Worm (Caenorhabditis elegans) whole organism, early embryonic: Measurements from ENCODE around the gene cyp-35A4.

Source experiments
- B0310.2 ChIP-seq: sonication (generic microtip); optimal IDR thresholded peaks from 2 replicates; lab custom pipeline; 2016; ENCODE audit warnings: mild to moderate bottlenecking, missing genetic modification characterization, missing compliant biosample characterization
- F13C5.2 ChIP-seq: sonication (generic microtip); optimal IDR thresholded peaks from 2 replicates; lab custom pipeline; 2017; ENCODE audit warnings: mild to moderate bottlenecking, missing genetic modification characterization, inconsistent platforms, missing compliant biosample characterization
- aly-1 ChIP-seq: sonication (generic microtip); optimal IDR thresholded peaks from 2 replicates; lab custom pipeline; 2016; ENCODE audit warnings: missing genetic modification characterization, missing compliant biosample characterization
- ama-1 ChIP-seq: fragments of 150-350 bp; optimal IDR thresholded peaks from 2 replicates; lab custom pipeline; 2014
- ceh-13 ChIP-seq: fragments of 200-800 bp; sonication (Bioruptor generic); optimal IDR thresholded peaks from 2 replicates; lab custom pipeline; 2018; ENCODE audit warnings: mild to moderate bottlenecking, missing genetic modification characterization, missing compliant biosample characterization
- ceh-36 ChIP-seq: sonication (generic microtip); optimal IDR thresholded peaks from 2 replicates; lab custom pipeline; 2016; ENCODE audit warnings: missing genetic modification characterization, inconsistent platforms, missing compliant biosample characterization
- ets-7 ChIP-seq: sonication (generic microtip); optimal IDR thresholded peaks from 2 replicates; lab custom pipeline; 2016; ENCODE audit warnings: missing genotype, missing genetic modification characterization, missing compliant biosample characterization
- flt-1 ChIP-seq: fragments of 200-800 bp; sonication (Bioruptor generic); IDR thresholded peaks from 2 replicates; pipeline ENCODE4 v1.3.6; 2022; ENCODE audit warnings: missing genetic modification characterization, missing compliant biosample characterization
- hmbx-1 ChIP-seq: sonication (generic microtip); optimal IDR thresholded peaks from 2 replicates; lab custom pipeline; 2016; ENCODE audit warnings: mild to moderate bottlenecking, missing genetic modification characterization, missing compliant biosample characterization
- hmg-4 ChIP-seq: fragments of 200-800 bp; sonication (Bioruptor generic); optimal IDR thresholded peaks from 2 replicates; lab custom pipeline; 2018; ENCODE audit warnings: mild to moderate bottlenecking, missing genetic modification characterization, missing compliant biosample characterization
- hnd-1 ChIP-seq: sonication (generic microtip); optimal IDR thresholded peaks from 2 replicates; lab custom pipeline; 2016; ENCODE audit warnings: missing genetic modification characterization, missing compliant biosample characterization
- pes-1 ChIP-seq: fragments of 200-800 bp; sonication (Bioruptor generic); IDR thresholded peaks from 2 replicates; pipeline ENCODE4 v1.3.6; 2022; ENCODE audit warnings: missing genetic modification reagents, missing genetic modification characterization, missing compliant biosample characterization
- scrt-1 ChIP-seq: fragments of 200-800 bp; sonication (Bioruptor generic); IDR thresholded peaks from 2 replicates; pipeline ENCODE4 v1.3.6; 2022; ENCODE audit warnings: missing genetic modification characterization, missing compliant biosample characterization
- sea-1 ChIP-seq: fragments of 200-800 bp; sonication (Bioruptor generic); conservative IDR thresholded peaks from 2 replicates; pipeline ENCODE4 v1.3.6; 2022; ENCODE audit warnings: missing genetic modification characterization, missing compliant biosample characterization
- tbx-11 ChIP-seq: fragments of 200-800 bp; sonication (Bioruptor generic); IDR thresholded peaks from 2 replicates; pipeline ENCODE4 v1.3.6; 2022; ENCODE audit warnings: missing genetic modification characterization, missing compliant biosample characterization
- tbx-37 ChIP-seq: fragments of 200-800 bp; sonication (Bioruptor generic); conservative IDR thresholded peaks from 2 replicates; pipeline ENCODE4 v1.3.6; 2022; ENCODE audit warnings: missing genetic modification reagents, missing genetic modification characterization, missing compliant biosample characterization
- tra-4 ChIP-seq: sonication (generic microtip); optimal IDR thresholded peaks from 2 replicates; lab custom pipeline; 2017; ENCODE audit warnings: missing genetic modification characterization, missing compliant biosample characterization

cyp-35A4 gene

ce11 chrV:4043632-4044031, 12.2 kb downstream of the cyp-35A4 start, which contains the start of gene phat-3:
phat-3 (plus strand) TSS chrV:4043932.
- TF ChIP-seq aly-1 (tag; lab: Kevin White, UChicago) (no peak), ets-7 (tag; lab: Kevin White, UChicago) (no peak)

- no peak for TF ChIP-seq tbx-37 (GFP tag; lab: Robert Waterston, UW)
- TF ChIP-seq scrt-1 = no peak
- TF ChIP-seq hnd-1 = no peak
- no peak for TF ChIP-seq F13C5.2 (tag; lab: Kevin White, UChicago)
- no peak for TF ChIP-seq ceh-36 (tag; lab: Kevin White, UChicago)
- TF ChIP-seq flt-1 (GFP tag; lab: Robert Waterston, UW) = no peak
- no peak for TF ChIP-seq aly-1 (tag; lab: Kevin White, UChicago)
- no peak for TF ChIP-seq ama-1 (lab: Kevin White, UChicago)
- no peak for TF ChIP-seq hmbx-1 (tag; lab: Kevin White, UChicago)
Measured at ce11 chrV:4046122-4046521, 14.7 kb downstream of the cyp-35A4 start, which contains the start of gene phat-7. phat-7 (plus strand) TSS chrV:4046422.

- TF ChIP-seq B0310.2 (tag; lab: Kevin White, UChicago) (no peak), tra-4 (no peak), ama-1 (lab: Kevin White, UChicago) (no peak), ceh-13 (GFP tag; lab: Kevin White, UChicago) (no peak), ets-7 (tag; lab: Kevin White, UChicago) (no peak), hmbx-1 (tag; lab: Kevin White, UChicago) (no peak), hmg-4 (GFP tag; lab: Kevin White, UChicago) (no peak), tbx-37 (GFP tag; lab: Robert Waterston, UW) (no peak), sea-1 (GFP tag; lab: Robert Waterston, UW) (no peak), flt-1 (GFP tag; lab: Robert Waterston, UW) (no peak), scrt-1 (no peak), pes-1 (GFP tag; lab: Robert Waterston, UW) (no peak), hnd-1 (no peak), ceh-36 (tag; lab: Kevin White, UChicago) (no peak), aly-1 (tag; lab: Kevin White, UChicago) (no peak), tbx-11 (GFP tag; lab: Robert Waterston, UW) (no peak), F13C5.2 (tag; lab: Kevin White, UChicago) (no peak)
Measured at ce11 chrV:4047541-4047940, 16.1 kb downstream of the cyp-35A4 start, which contains the start of gene srh-169. srh-169 (plus strand) TSS chrV:4047841.

ce11 chrV:4055025-4055424, 23.6 kb downstream of the cyp-35A4 start, which contains the start of gene djr-1.2:
djr-1.2 (minus strand) TSS chrV:4055125.
- TF ChIP-seq aly-1 (tag; lab: Kevin White, UChicago) = no peak
- TF ChIP-seq ceh-13 (GFP tag; lab: Kevin White, UChicago) = no peak
- TF ChIP-seq tbx-37 (GFP tag; lab: Robert Waterston, UW) = no peak
- TF ChIP-seq sea-1 (GFP tag; lab: Robert Waterston, UW) = no peak
- no peak for TF ChIP-seq ama-1 (lab: Kevin White, UChicago)
- no peak for TF ChIP-seq flt-1 (GFP tag; lab: Robert Waterston, UW)
- no peak for TF ChIP-seq F13C5.2 (tag; lab: Kevin White, UChicago)
- TF ChIP-seq ceh-36 (tag; lab: Kevin White, UChicago) = no peak
- TF ChIP-seq ets-7 (tag; lab: Kevin White, UChicago) = no peak
- TF ChIP-seq tra-4 = no peak
- no peak for TF ChIP-seq scrt-1
- TF ChIP-seq hnd-1 = no peak
- no peak for TF ChIP-seq hmbx-1 (tag; lab: Kevin White, UChicago)

- no peak for TF ChIP-seq sea-1 (GFP tag; lab: Robert Waterston, UW)
- TF ChIP-seq hmbx-1 (tag; lab: Kevin White, UChicago) = no peak
- no peak for TF ChIP-seq ets-7 (tag; lab: Kevin White, UChicago)
- TF ChIP-seq ama-1 (lab: Kevin White, UChicago) = no peak
- no peak for TF ChIP-seq scrt-1
- TF ChIP-seq tra-4 = no peak
- TF ChIP-seq hmg-4 (GFP tag; lab: Kevin White, UChicago) = no peak
- TF ChIP-seq tbx-37 (GFP tag; lab: Robert Waterston, UW) = no peak
- TF ChIP-seq pes-1 (GFP tag; lab: Robert Waterston, UW) = no peak
- TF ChIP-seq hnd-1 = no peak
- no peak for TF ChIP-seq tbx-11 (GFP tag; lab: Robert Waterston, UW)
- no peak for TF ChIP-seq B0310.2 (tag; lab: Kevin White, UChicago)
- TF ChIP-seq F13C5.2 (tag; lab: Kevin White, UChicago) = no peak
- TF ChIP-seq flt-1 (GFP tag; lab: Robert Waterston, UW) = no peak
- TF ChIP-seq aly-1 (tag; lab: Kevin White, UChicago) = no peak
- no peak for TF ChIP-seq ceh-36 (tag; lab: Kevin White, UChicago)
- TF ChIP-seq ceh-13 (GFP tag; lab: Kevin White, UChicago) = no peak
Measured at ce11 chrV:4056203-4056602, 24.8 kb downstream of the cyp-35A4 start.

ce11 chrV:4073455-4073854, 42.0 kb downstream of the cyp-35A4 start, which contains the start of gene otpl-2:
otpl-2 (plus strand) TSS chrV:4073755.
- no peak for TF ChIP-seq ceh-36 (tag; lab: Kevin White, UChicago)
- TF ChIP-seq hmg-4 (GFP tag; lab: Kevin White, UChicago) = no peak
- no peak for TF ChIP-seq hmbx-1 (tag; lab: Kevin White, UChicago)
- no peak for TF ChIP-seq ama-1 (lab: Kevin White, UChicago)
- no peak for TF ChIP-seq tra-4
- TF ChIP-seq B0310.2 (tag; lab: Kevin White, UChicago) = no peak
- no peak for TF ChIP-seq tbx-11 (GFP tag; lab: Robert Waterston, UW)
- TF ChIP-seq tbx-37 (GFP tag; lab: Robert Waterston, UW) = no peak
- TF ChIP-seq sea-1 (GFP tag; lab: Robert Waterston, UW) = no peak
- TF ChIP-seq scrt-1 = no peak
- no peak for TF ChIP-seq ceh-13 (GFP tag; lab: Kevin White, UChicago)
- no peak for TF ChIP-seq hnd-1

ce11 chrV:4080546-4080945, 49.1 kb downstream of the cyp-35A4 start:
- TF ChIP-seq tra-4 = no peak
- TF ChIP-seq pes-1 (GFP tag; lab: Robert Waterston, UW) = no peak
- no peak for TF ChIP-seq tbx-11 (GFP tag; lab: Robert Waterston, UW)
- TF ChIP-seq ama-1 (lab: Kevin White, UChicago) = no peak
- no peak for TF ChIP-seq ceh-13 (GFP tag; lab: Kevin White, UChicago)
- no peak for TF ChIP-seq sea-1 (GFP tag; lab: Robert Waterston, UW)
- TF ChIP-seq tbx-37 (GFP tag; lab: Robert Waterston, UW) = no peak
- TF ChIP-seq ceh-36 (tag; lab: Kevin White, UChicago) = no peak
- TF ChIP-seq aly-1 (tag; lab: Kevin White, UChicago) = no peak
- TF ChIP-seq flt-1 (GFP tag; lab: Robert Waterston, UW) = no peak
- no peak for TF ChIP-seq F13C5.2 (tag; lab: Kevin White, UChicago)
- no peak for TF ChIP-seq hmg-4 (GFP tag; lab: Kevin White, UChicago)
- no peak for TF ChIP-seq hnd-1
- TF ChIP-seq B0310.2 (tag; lab: Kevin White, UChicago) = no peak
